Worm (Caenorhabditis elegans) whole organism, L2 larva: ENCODE data around the gene C53A5.2.

ENCODE experiments used
- ama-1 ChIP-seq: fragments of 150-350 bp; optimal IDR thresholded peaks from 2 replicates; lab custom pipeline; 2018; ENCODE audit warnings: inconsistent platforms
- gmeb-1 ChIP-seq: fragments of 150-350 bp; optimal IDR thresholded peaks from 2 replicates; lab custom pipeline; 2014; ENCODE audit warnings: missing biosample characterization, missing genetic modification characterization
- lin-11 ChIP-seq: fragments of 150-350 bp; sonication (generic microtip); optimal IDR thresholded peaks from 2 replicates; lab custom pipeline; 2014; ENCODE audit warnings: missing biosample characterization, missing genetic modification characterization, inconsistent platforms, mixed read lengths
- lin-13 ChIP-seq: fragments of 150-350 bp; optimal IDR thresholded peaks from 2 replicates; lab custom pipeline; 2014; ENCODE audit warnings: missing biosample characterization, missing genetic modification reagents, missing genetic modification characterization
- lin-39 ChIP-seq: fragments of 150-350 bp; optimal IDR thresholded peaks from 2 replicates; lab custom pipeline; 2014; ENCODE audit warnings: missing biosample characterization, missing genetic modification reagents, missing genetic modification characterization
- mab-5 ChIP-seq: fragments of 150-350 bp; optimal IDR thresholded peaks from 2 replicates; lab custom pipeline; 2014; ENCODE audit warnings: missing biosample characterization, missing genetic modification characterization
- nhr-11 ChIP-seq: fragments of 150-350 bp; optimal IDR thresholded peaks from 2 replicates; lab custom pipeline; 2014; ENCODE audit warnings: missing biosample characterization, missing genetic modification characterization
- nhr-129 ChIP-seq: fragments of 150-350 bp; optimal IDR thresholded peaks from 2 replicates; lab custom pipeline; 2014; ENCODE audit warnings: missing biosample characterization, missing genetic modification characterization
- nhr-25 ChIP-seq: fragments of 150-350 bp; sonication (generic microtip); optimal IDR thresholded peaks from 3 replicates; lab custom pipeline; 2014; ENCODE audit warnings: missing biosample characterization, missing genetic modification characterization
- snpc-4 ChIP-seq: fragments of 150-350 bp; optimal IDR thresholded peaks from 2 replicates; lab custom pipeline; 2014; ENCODE audit warnings: missing biosample characterization, missing genetic modification characterization
- unc-55 ChIP-seq: fragments of 150-350 bp; sonication (generic microtip); optimal IDR thresholded peaks from 3 replicates; lab custom pipeline; 2014; ENCODE audit warnings: missing biosample characterization, missing genetic modification reagents, missing genetic modification characterization
- ztf-11 ChIP-seq: sonication (generic microtip); optimal IDR thresholded peaks from 2 replicates; lab custom pipeline; 2017; ENCODE audit warnings: missing biosample characterization, missing genetic modification characterization

DNA sequence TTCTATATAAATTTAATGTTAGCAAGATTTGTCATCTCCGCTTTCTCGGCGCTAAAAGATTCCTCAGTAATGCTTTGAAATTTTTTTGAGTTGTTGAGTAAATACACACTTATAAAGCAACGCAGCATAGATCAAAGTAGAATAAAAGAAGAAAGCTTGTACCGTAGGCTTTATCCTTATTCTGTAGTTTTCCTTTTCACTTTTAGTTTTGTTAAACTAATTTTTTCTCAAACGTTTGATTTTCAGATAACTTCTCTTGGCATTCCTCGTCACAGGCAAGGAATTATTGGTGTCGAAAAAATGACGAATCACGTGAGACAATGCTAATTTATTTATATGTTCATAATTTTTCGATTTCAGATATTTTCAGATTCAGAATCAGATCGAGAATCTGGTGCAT lies 39.6 kb upstream of the C53A5.2 start, which contains the start of gene C53A5.11:
- TF ChIP-seq nhr-129 (tag; lab: Kevin White, UChicago) (no peak), ztf-11 (tag; lab: Kevin White, UChicago) (no peak), snpc-4 (no peak), lin-11 (tag; lab: Kevin White, UChicago) (no peak), lin-13 (GFP tag; lab: Kevin White, UChicago) (no peak), nhr-11 (tag; lab: Kevin White, UChicago) (no peak), mab-5 (tag; lab: Kevin White, UChicago) (no peak), nhr-25 (tag; lab: Kevin White, UChicago) (no peak), lin-39 (tag; lab: Kevin White, UChicago) (no peak), gmeb-1 (tag; lab: Kevin White, UChicago) (no peak), ama-1 (lab: Kevin White, UChicago) (no peak), unc-55 (GFP tag; lab: Kevin White, UChicago) (no peak)
